Worm (Caenorhabditis elegans): Measurements from ENCODE around the gene T19D12.2.

- no peak for TF ChIP-seq madf-9 (GFP tag; conservative IDR thresholded peaks at IDR 0.05)
- TF ChIP-seq cey-2 (tag; optimal IDR thresholded peaks at IDR 0.05; ENCODE audit: borderline replicate concordance, insufficient read depth): no peak
- TF ChIP-seq F26F4.8 (GFP tag; conservative IDR thresholded peaks at IDR 0.05): no peak
- no peak for TF ChIP-seq nhr-76 (tag; optimal IDR thresholded peaks at IDR 0.05)
- no peak for TF ChIP-seq R02D3.7 (tag; optimal IDR thresholded peaks at IDR 0.05)
- no peak for TF ChIP-seq lin-38 (GFP tag; IDR thresholded peaks at IDR 0.05)
- no peak for TF ChIP-seq ztf-11 (tag; optimal IDR thresholded peaks at IDR 0.05)
- no peak for TF ChIP-seq unc-130 (GFP tag; optimal IDR thresholded peaks at IDR 0.05)
- TF ChIP-seq mes-2 (tag; optimal IDR thresholded peaks at IDR 0.05; ENCODE audit: poor library complexity, severe bottlenecking): peak; percentile 22
- TF ChIP-seq Y48G9A.11 (GFP tag; IDR thresholded peaks at IDR 0.05): no peak
These were observed 45.7 kb upstream of the T19D12.2 start for ce11 chrII:6615232-6616029.
